In genomic region chr2L:5906893-5907850, dm6 we compare ENCODE assay signal across 1 fruit fly cellular context.
TF ChIP-seq lines count a peak whose summit lies in the region.

TSS of gene bchs (plus strand) at chr2L:5907169.

TF ChIP-seq in whole organism, embryonic, 481 proteins besides CTCF, POLR2A, EP300 and RAD21 (continued from another document and continues in another):
- TF ChIP-seq Hey (tag; optimal IDR thresholded peaks at IDR 0.05; lab: Kevin White, UChicago) (peak; percentile 92), gcm2 (GFP tag; optimal IDR thresholded peaks at IDR 0.05; lab: Kevin White, UChicago) (peak; percentile 57), Mad (GFP tag; optimal IDR thresholded peaks at IDR 0.05; lab: Kevin White, UChicago) (peak; percentile 72), wdn (GFP tag; IDR thresholded peaks at IDR 0.05; lab: Robert Waterston, UW) (peak; percentile 61; the same call in 1 of the 2 replicates), CG17359 (tag; optimal IDR thresholded peaks at IDR 0.05; lab: Kevin White, UChicago) (peak; percentile 94), sd (tag; optimal IDR thresholded peaks at IDR 0.05; lab: Kevin White, UChicago) (peak; percentile 87), dan (GFP tag; IDR thresholded peaks at IDR 0.05; lab: Robert Waterston, UW) (no peak), CG13287 (GFP tag; IDR thresholded peaks at IDR 0.05; lab: Robert Waterston, UW; ENCODE audit: partially characterized antibody) (peak; percentile 39), tgo (GFP tag; IDR thresholded peaks at IDR 0.05; lab: Robert Waterston, UW) (peak; percentile 64; the same call in 2 of the 3 replicates), Doc2 (GFP tag; IDR thresholded peaks at IDR 0.05; lab: Robert Waterston, UW) (no peak), salm (tag; optimal IDR thresholded peaks at IDR 0.05; lab: Kevin White, UChicago) (peak; percentile 93), crp (GFP tag; optimal IDR thresholded peaks at IDR 0.05; lab: Kevin White, UChicago) (peak; percentile 67 to 96), ems (GFP tag; optimal IDR thresholded peaks at IDR 0.05; lab: Kevin White, UChicago) (peak; percentile 62), croc (GFP tag; conservative IDR thresholded peaks at IDR 0.05; lab: Robert Waterston, UW) (peak; percentile 27; the same call in 1 of the 3 replicates), CG2712 (tag; optimal IDR thresholded peaks at IDR 0.05; lab: Kevin White, UChicago) (no peak), ATbp (GFP tag; optimal IDR thresholded peaks at IDR 0.05; lab: Kevin White, UChicago) (peak; percentile 100), Sry-β (GFP tag; optimal IDR thresholded peaks at IDR 0.05; lab: Kevin White, UChicago) (peak; percentile 40), CG2889 (GFP tag; IDR thresholded peaks at IDR 0.05; lab: Robert Waterston, UW) (no peak), p53 (GFP tag; optimal IDR thresholded peaks at IDR 0.05; lab: Kevin White, UChicago) (peak; percentile 70), Neu2 (GFP tag; optimal IDR thresholded peaks at IDR 0.05; lab: Kevin White, UChicago; ENCODE audit: borderline replicate concordance) (peak; percentile 32), CG31388 (GFP tag; optimal IDR thresholded peaks at IDR 0.05; lab: Kevin White, UChicago) (peak; percentile 12), usp (GFP tag; optimal IDR thresholded peaks at IDR 0.05; lab: Kevin White, UChicago) (no peak), zfh1 (GFP tag; IDR thresholded peaks at IDR 0.05; lab: Robert Waterston, UW) (peak; percentile 84), emc (GFP tag; optimal IDR thresholded peaks at IDR 0.05; lab: Kevin White, UChicago) (no peak), row (GFP tag; IDR thresholded peaks at IDR 0.05; lab: Robert Waterston, UW) (peak; percentile 30; the same call in 1 of the 3 replicates), kay (GFP tag; optimal IDR thresholded peaks at IDR 0.05; lab: Kevin White, UChicago) (peak; percentile 71), lbe (GFP tag; optimal IDR thresholded peaks at IDR 0.05; lab: Kevin White, UChicago) (no peak), CG18599 (GFP tag; optimal IDR thresholded peaks at IDR 0.05; lab: Kevin White, UChicago) (peak; percentile 97), CG11696 (GFP tag; IDR thresholded peaks at IDR 0.05; lab: Robert Waterston, UW) (peak; percentile 66; the same call in 1 of the 2 replicates), E2f1 (GFP tag; IDR thresholded peaks at IDR 0.05; lab: Robert Waterston, UW) (peak; percentile 38; the same call in 1 of the 2 replicates), CG7839 (tag; optimal IDR thresholded peaks at IDR 0.05; lab: Kevin White, UChicago) (no peak), Dip2 (GFP tag; IDR thresholded peaks at IDR 0.05; lab: Robert Waterston, UW) (no peak), zfh2 (GFP tag; optimal IDR thresholded peaks at IDR 0.05; lab: Kevin White, UChicago) (peak; percentile 48), ERR (GFP tag; optimal IDR thresholded peaks at IDR 0.05; lab: Kevin White, UChicago) (peak; percentile 75), sens (GFP tag; lab: Kevin White, UChicago) (peak; percentile 94), CG18764 (GFP tag; optimal IDR thresholded peaks at IDR 0.05; lab: Kevin White, UChicago) (no peak), run (tag; optimal IDR thresholded peaks at IDR 0.05; lab: Kevin White, UChicago) (peak; percentile 80), fd96Cb (tag; optimal IDR thresholded peaks at IDR 0.05; lab: Kevin White, UChicago) (peak; percentile 44), CG9797 (GFP tag; optimal IDR thresholded peaks at IDR 0.05; lab: Kevin White, UChicago) (peak; percentile 17), Atf6 (GFP tag; IDR thresholded peaks at IDR 0.05; lab: Robert Waterston, UW) (peak; percentile 90), dm (GFP tag; optimal IDR thresholded peaks at IDR 0.05; lab: Kevin White, UChicago) (peak; percentile 61), CG30403 (GFP tag; optimal IDR thresholded peaks at IDR 0.05; lab: Kevin White, UChicago) (peak; percentile 22), CG6689 (GFP tag; IDR thresholded peaks at IDR 0.05; lab: Robert Waterston, UW) (peak; percentile 71), CG8478 (optimal IDR thresholded peaks at IDR 0.05; lab: Kevin White, UChicago) (no peak), nau (GFP tag; optimal IDR thresholded peaks at IDR 0.05; lab: Kevin White, UChicago) (no peak), zen (tag; optimal IDR thresholded peaks at IDR 0.05; lab: Kevin White, UChicago) (peak; percentile 21), bab2 (GFP tag; optimal IDR thresholded peaks at IDR 0.05; lab: Kevin White, UChicago) (peak; percentile 89), Atf-2 (GFP tag; optimal IDR thresholded peaks at IDR 0.05; lab: Kevin White, UChicago) (peak; percentile 79), knrl (GFP tag; IDR thresholded peaks at IDR 0.05; lab: Robert Waterston, UW; ENCODE audit: partially characterized antibody) (0 out of 3 replicates have a peak, but pooled peaks have one; percentile 9), CG1832 (GFP tag; optimal IDR thresholded peaks at IDR 0.05; lab: Kevin White, UChicago) (peak; percentile 45), CG17361 (GFP tag; IDR thresholded peaks at IDR 0.05; lab: Robert Waterston, UW) (no peak), dysf (GFP tag; IDR thresholded peaks at IDR 0.05; lab: Robert Waterston, UW) (peak; percentile 57; the same call in 1 of the 3 replicates), CG12299 (tag; optimal IDR thresholded peaks at IDR 0.05; lab: Kevin White, UChicago) (peak; percentile 91), CG4707 (GFP tag; optimal IDR thresholded peaks at IDR 0.05; lab: Kevin White, UChicago) (peak; percentile 90), Oaz (GFP tag; IDR thresholded peaks at IDR 0.05; lab: Robert Waterston, UW) (no peak), B-H2 (GFP tag; optimal IDR thresholded peaks at IDR 0.05; lab: Kevin White, UChicago) (peak; percentile 85), CG16815 (GFP tag; optimal IDR thresholded peaks at IDR 0.05; lab: Kevin White, UChicago) (no peak), Kr (GFP tag; optimal IDR thresholded peaks at IDR 0.05; lab: Kevin White, UChicago) (peak; percentile 88), E2f2 (GFP tag; IDR thresholded peaks at IDR 0.05; lab: Robert Waterston, UW) (peak; percentile 97), CG10565 (GFP tag; optimal IDR thresholded peaks at IDR 0.05; lab: Kevin White, UChicago) (peak; percentile 39), MBD-R2 (GFP tag; IDR thresholded peaks at IDR 0.05; lab: Robert Waterston, UW) (peak; percentile 43), Taf1 (GFP tag; IDR thresholded peaks at IDR 0.05; lab: Robert Waterston, UW) (peak; percentile 38; the same call in 1 of the 2 replicates), prd (optimal IDR thresholded peaks at IDR 0.05; lab: Kevin White, UChicago) (no peak), prd (GFP tag; IDR thresholded peaks at IDR 0.05; lab: Robert Waterston, UW) (peak; percentile 61; the same call in 2 of the 3 replicates), CG7745 (tag; optimal IDR thresholded peaks at IDR 0.05; lab: Kevin White, UChicago) (peak; percentile 75), CG10147 (GFP tag; optimal IDR thresholded peaks at IDR 0.05; lab: Kevin White, UChicago) (peak; percentile 77), fd64A (GFP tag; optimal IDR thresholded peaks at IDR 0.05; lab: Kevin White, UChicago) (peak; percentile 98), CG17802 (tag; optimal IDR thresholded peaks at IDR 0.05; lab: Kevin White, UChicago) (peak; percentile 62), gcm (GFP tag; optimal IDR thresholded peaks at IDR 0.05; lab: Kevin White, UChicago) (peak; percentile 87), Hr39 (optimal IDR thresholded peaks at IDR 0.05; lab: Kevin White, UChicago) (no peak), CG16863 (GFP tag; optimal IDR thresholded peaks at IDR 0.05; lab: Kevin White, UChicago) (peak; percentile 85), unc-4 (GFP tag; IDR thresholded peaks at IDR 0.05; lab: Robert Waterston, UW; ENCODE audit: partially characterized antibody) (peak; percentile 18; the same call in 1 of the 2 replicates), Fer2 (tag; optimal IDR thresholded peaks at IDR 0.05; lab: Kevin White, UChicago) (peak; percentile 74), Nf-YC (tag; optimal IDR thresholded peaks at IDR 0.05; lab: Kevin White, UChicago) (no peak), CG30020 (tag; optimal IDR thresholded peaks at IDR 0.05; lab: Kevin White, UChicago) (no peak), CG8765 (GFP tag; IDR thresholded peaks at IDR 0.05; lab: Robert Waterston, UW) (no peak), Meics (GFP tag; optimal IDR thresholded peaks at IDR 0.05; lab: Kevin White, UChicago) (peak; percentile 88), Asciz (GFP tag; optimal IDR thresholded peaks at IDR 0.05; lab: Kevin White, UChicago) (peak; percentile 99), CG4328 (GFP tag; optimal IDR thresholded peaks at IDR 0.05; lab: Kevin White, UChicago) (peak; percentile 93), CG8089 (GFP tag; optimal IDR thresholded peaks at IDR 0.05; lab: Kevin White, UChicago) (peak; percentile 88), trh (GFP tag; optimal IDR thresholded peaks at IDR 0.05; lab: Kevin White, UChicago) (peak; percentile 83), CG11093 (GFP tag; IDR thresholded peaks at IDR 0.05; lab: Robert Waterston, UW) (peak; percentile 54; the same call in 1 of the 3 replicates), Sin3A (optimal IDR thresholded peaks at IDR 0.05; lab: Kevin White, UChicago) (peak; percentile 50), lab (GFP tag; optimal IDR thresholded peaks at IDR 0.05; lab: Kevin White, UChicago) (peak; percentile 98), pb (GFP tag; optimal IDR thresholded peaks at IDR 0.05; lab: Kevin White, UChicago) (peak; percentile 84), B-H1 (GFP tag; IDR thresholded peaks at IDR 0.05; lab: Robert Waterston, UW) (peak; percentile 68; the same call in 2 of the 3 replicates), Camta (GFP tag; optimal IDR thresholded peaks at IDR 0.05; lab: Kevin White, UChicago) (peak; percentile 82), dmrt99B (tag; optimal IDR thresholded peaks at IDR 0.05; lab: Kevin White, UChicago) (no peak), CG11398 (GFP tag; optimal IDR thresholded peaks at IDR 0.05; lab: Kevin White, UChicago) (peak; percentile 91), CG13296 (GFP tag; optimal IDR thresholded peaks at IDR 0.05; lab: Kevin White, UChicago) (peak; percentile 92), oc (tag; optimal IDR thresholded peaks at IDR 0.05; lab: Kevin White, UChicago) (peak; percentile 90), Fer1 (GFP tag; optimal IDR thresholded peaks at IDR 0.05; lab: Kevin White, UChicago) (peak; percentile 96), Bteb2 (GFP tag; optimal IDR thresholded peaks at IDR 0.05; lab: Kevin White, UChicago) (peak; percentile 79), nom (GFP tag; optimal IDR thresholded peaks at IDR 0.05; lab: Kevin White, UChicago) (no peak), MTF-1 (GFP tag; optimal IDR thresholded peaks at IDR 0.05; lab: Kevin White, UChicago; ENCODE audit: borderline replicate concordance) (peak; percentile 95), yki (optimal IDR thresholded peaks at IDR 0.05; lab: Kevin White, UChicago) (no peak), Bgb (GFP tag; IDR thresholded peaks at IDR 0.05; lab: Robert Waterston, UW; ENCODE audit: partially characterized antibody) (no peak; the same call in none of the 2 replicates), CG16779 (GFP tag; IDR thresholded peaks at IDR 0.05; lab: Robert Waterston, UW) (peak; percentile 64; the same call in 1 of the 2 replicates), eve (GFP tag; optimal IDR thresholded peaks at IDR 0.05; lab: Kevin White, UChicago) (no peak), lola (GFP tag; optimal IDR thresholded peaks at IDR 0.05; lab: Kevin White, UChicago) (peak in 1 of 3 experiments; percentile 74), C15 (GFP tag; IDR thresholded peaks at IDR 0.05; lab: Robert Waterston, UW) (peak; percentile 57; the same call in 1 of the 3 replicates), CG32532 (GFP tag; IDR thresholded peaks at IDR 0.05; lab: Robert Waterston, UW) (peak; percentile 42; the same call in 1 of the 2 replicates), Xbp1 (GFP tag; optimal IDR thresholded peaks at IDR 0.05; lab: Kevin White, UChicago) (peak; percentile 37), CG7963 (GFP tag; IDR thresholded peaks at IDR 0.05; lab: Robert Waterston, UW; ENCODE audit: partially characterized antibody) (no peak), Six4 (GFP tag; optimal IDR thresholded peaks at IDR 0.05; lab: Kevin White, UChicago) (peak; percentile 69), Atf3 (GFP tag; optimal IDR thresholded peaks at IDR 0.05; lab: Kevin White, UChicago) (peak; percentile 59), NK7.1 (GFP tag; optimal IDR thresholded peaks at IDR 0.05; lab: Kevin White, UChicago) (peak; percentile 92), grau (tag; optimal IDR thresholded peaks at IDR 0.05; lab: Kevin White, UChicago) (peak; percentile 17), CG12071 (GFP tag; optimal IDR thresholded peaks at IDR 0.05; lab: Kevin White, UChicago) (peak; percentile 97), twi (tag; optimal IDR thresholded peaks at IDR 0.05; lab: Kevin White, UChicago) (no peak), cg (GFP tag; optimal IDR thresholded peaks at IDR 0.05; lab: Kevin White, UChicago) (no peak), HHEX (GFP tag; optimal IDR thresholded peaks at IDR 0.05; lab: Kevin White, UChicago) (peak; percentile 95), CG14014 (GFP tag; IDR thresholded peaks at IDR 0.05; lab: Robert Waterston, UW) (peak; percentile 76; the same call in 1 of the 2 replicates), Abd-B (GFP tag; optimal IDR thresholded peaks at IDR 0.05; lab: Kevin White, UChicago) (no peak), CG2678 (tag; optimal IDR thresholded peaks at IDR 0.05; lab: Kevin White, UChicago) (peak; percentile 90), MESR4 (GFP tag; optimal IDR thresholded peaks at IDR 0.05; lab: Kevin White, UChicago) (peak; percentile 52), fu2 (GFP tag; optimal IDR thresholded peaks at IDR 0.05; lab: Kevin White, UChicago) (peak; percentile 18), CG12659 (GFP tag; optimal IDR thresholded peaks at IDR 0.05; lab: Kevin White, UChicago) (peak; percentile 89), CG14965 (GFP tag; optimal IDR thresholded peaks at IDR 0.05; lab: Kevin White, UChicago; ENCODE audit: borderline replicate concordance) (peak; percentile 83), ase (GFP tag; IDR thresholded peaks at IDR 0.05; lab: Robert Waterston, UW) (no peak), Nf-YA (GFP tag; IDR thresholded peaks at IDR 0.05; lab: Robert Waterston, UW) (peak; percentile 90), crol (GFP tag; IDR thresholded peaks at IDR 0.05; lab: Robert Waterston, UW) (peak; percentile 87), CG8924 (tag; optimal IDR thresholded peaks at IDR 0.05; lab: Kevin White, UChicago) (peak; percentile 73), Pdp1 (GFP tag; optimal IDR thresholded peaks at IDR 0.05; lab: Kevin White, UChicago) (peak in 1 of 2 experiments; percentile 62), btn (GFP tag; optimal IDR thresholded peaks at IDR 0.05; lab: Kevin White, UChicago) (peak; percentile 85), corto (GFP tag; optimal IDR thresholded peaks at IDR 0.05; lab: Kevin White, UChicago) (no peak), Vsx1 (GFP tag; optimal IDR thresholded peaks at IDR 0.05; lab: Kevin White, UChicago) (peak; percentile 97), CG15269 (tag; optimal IDR thresholded peaks at IDR 0.05; lab: Kevin White, UChicago) (no peak), Hr51 (GFP tag; optimal IDR thresholded peaks at IDR 0.05; lab: Kevin White, UChicago) (peak in 1 of 2 experiments; percentile 72)
